Worm (Caenorhabditis elegans) whole organism, late embryonic: ENCODE results near the gene srv-13.

Source experiments
- ama-1 ChIP-seq: fragments of 150-350 bp; optimal IDR thresholded peaks from 2 replicates; lab custom pipeline; 2014
- ceh-9 ChIP-seq: sonication (generic microtip); optimal IDR thresholded peaks from 2 replicates; lab custom pipeline; 2016; ENCODE audit warnings: mild to moderate bottlenecking, missing genetic modification characterization, inconsistent platforms, missing compliant biosample characterization
- dve-1 ChIP-seq: sonication (generic microtip); optimal IDR thresholded peaks from 2 replicates; lab custom pipeline; 2017; ENCODE audit warnings: antibody characterized with exemption, mild to moderate bottlenecking, missing genetic modification characterization, missing compliant biosample characterization
- hlh-13 ChIP-seq: fragments of 200-800 bp; sonication (Bioruptor generic); optimal IDR thresholded peaks from 2 replicates; lab custom pipeline; 2018; ENCODE audit warnings: mild to moderate bottlenecking, missing genetic modification characterization, missing compliant biosample characterization
- lin-11 ChIP-seq: fragments of 200-800 bp; sonication (Bioruptor generic); optimal IDR thresholded peaks from 2 replicates; lab custom pipeline; 2018; ENCODE audit warnings: mild to moderate bottlenecking, missing genetic modification characterization, missing compliant biosample characterization
- nhr-11 ChIP-seq: fragments of 150-350 bp; optimal IDR thresholded peaks from 2 replicates; lab custom pipeline; 2014; ENCODE audit warnings: missing biosample characterization, missing genetic modification characterization
- pha-4 ChIP-seq: fragments of 150-350 bp; optimal IDR thresholded peaks from 2 replicates; lab custom pipeline; 2018; ENCODE audit warnings: missing biosample characterization, missing genetic modification reagents, missing genetic modification characterization
- tbx-7 ChIP-seq: sonication (generic microtip); optimal IDR thresholded peaks from 2 replicates; lab custom pipeline; 2016; ENCODE audit warnings: missing genotype, missing genetic modification characterization, missing compliant biosample characterization

DNA sequence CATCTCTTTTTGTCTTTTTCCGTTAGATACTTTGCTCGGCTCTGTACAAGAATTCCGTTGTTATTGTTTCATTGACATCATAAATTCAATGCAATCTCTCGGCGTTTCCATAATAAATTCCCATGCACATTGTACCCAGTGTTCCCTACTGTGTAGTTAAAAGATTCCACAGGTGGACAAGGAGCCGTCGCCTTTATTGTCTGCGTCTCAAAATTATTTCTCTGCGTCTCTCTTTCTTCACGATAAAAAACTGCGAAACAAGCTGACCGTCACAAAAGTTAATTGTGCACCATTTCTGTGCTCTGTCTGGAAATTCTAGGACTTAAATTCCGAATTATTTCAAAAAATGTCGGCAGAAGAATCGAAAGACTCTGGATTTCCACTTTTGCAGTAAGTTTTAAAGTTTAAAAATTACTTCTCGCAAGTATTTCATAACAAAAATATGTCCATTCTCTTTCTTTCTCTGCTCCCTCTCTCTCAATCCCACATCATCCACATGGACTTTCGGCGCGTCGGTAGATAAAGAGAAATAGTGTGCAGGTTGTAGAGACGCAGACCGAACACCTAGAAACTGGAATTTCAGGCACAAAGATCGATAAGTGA, 37.1 kb downstream of the srv-13 start:
- TF ChIP-seq tbx-7 (tag; lab: Kevin White, UChicago): no peak
- no peak for TF ChIP-seq lin-11 (tag; lab: Kevin White, UChicago)
- TF ChIP-seq nhr-11 (tag; lab: Kevin White, UChicago): no peak
- no peak for TF ChIP-seq hlh-13 (GFP tag; lab: Kevin White, UChicago)
- no peak for TF ChIP-seq ceh-9 (tag; lab: Kevin White, UChicago)
- no peak for TF ChIP-seq ama-1
- no peak for TF ChIP-seq dve-1
- TF ChIP-seq pha-4: no peak
